Fruit fly (Drosophila melanogaster) whole organism, embryonic: Measurements from ENCODE around the gene CG5968.
A peak's percentile ranks its signal among the peaks of the same experiment; 100 is the strongest.

Experiments used
- Ada2b ChIP-seq: fragments of 200-800 bp; sonication (Bioruptor generic); IDR thresholded peaks from 2 replicates; pipeline ENCODE4 v1.3.6; 2022; ENCODE audit warnings: missing biosample characterization, missing genetic modification characterization
- B-H2 ChIP-seq: fragments of 200-800 bp; sonication (Bioruptor generic); optimal IDR thresholded peaks from 2 replicates; lab custom pipeline; 2018; ENCODE audit warnings: missing biosample characterization, mild to moderate bottlenecking, missing genetic modification characterization
- Bdp1 ChIP-seq: fragments of 200-800 bp; sonication (Bioruptor generic); optimal IDR thresholded peaks from 3 replicates; lab custom pipeline; 2016; ENCODE audit warnings: missing biosample characterization, missing genetic modification characterization
- Blimp-1 ChIP-seq: fragments of 200-800 bp; sonication (Bioruptor generic); optimal IDR thresholded peaks from 3 replicates; lab custom pipeline; 2018; ENCODE audit warnings: missing biosample characterization, missing genetic modification characterization, mild to moderate bottlenecking, moderate library complexity, missing genetic modification reagents
- CG10654 ChIP-seq: fragments of 200-800 bp; sonication (Bioruptor generic); optimal IDR thresholded peaks from 2 replicates; lab custom pipeline; 2016; ENCODE audit warnings: missing biosample characterization, missing genetic modification characterization
- CG11560 ChIP-seq: fragments of 200-800 bp; sonication (Bioruptor generic); IDR thresholded peaks from 3 replicates; pipeline ENCODE4 v1.3.6; 2022; ENCODE audit warnings: missing biosample characterization, missing genetic modification characterization
- CG12104 ChIP-seq: fragments of 200-800 bp; sonication (Bioruptor generic); optimal IDR thresholded peaks from 3 replicates; lab custom pipeline; 2016; ENCODE audit warnings: missing biosample characterization, missing genetic modification characterization
- CG12155 ChIP-seq: fragments of 200-800 bp; sonication (Bioruptor generic); optimal IDR thresholded peaks from 3 replicates; lab custom pipeline; 2016; ENCODE audit warnings: missing biosample characterization, missing genetic modification characterization
- CG13287 ChIP-seq: fragments of 200-800 bp; sonication (Bioruptor generic); IDR thresholded peaks from 2 replicates; pipeline ENCODE4 v1.3.6; 2022; ENCODE audit warnings: missing biosample characterization, missing genetic modification characterization; ENCODE audit not compliant: partially characterized antibody
- CG13624 ChIP-seq: fragments of 200-800 bp; sonication (Bioruptor generic); optimal IDR thresholded peaks from 2 replicates; lab custom pipeline; 2016; ENCODE audit warnings: missing biosample characterization, missing genetic modification characterization
- CG14710 ChIP-seq: fragments of 200-800 bp; sonication (Bioruptor generic); optimal IDR thresholded peaks from 3 replicates; lab custom pipeline; 2019; ENCODE audit warnings: missing biosample characterization, mild to moderate bottlenecking, missing genetic modification characterization, moderate library complexity
- CG15073 ChIP-seq: fragments of 200-800 bp; sonication (Bioruptor generic); optimal IDR thresholded peaks from 2 replicates; lab custom pipeline; 2016; ENCODE audit warnings: missing biosample characterization, missing genetic modification characterization
- CG16779 ChIP-seq: fragments of 200-800 bp; sonication (Bioruptor generic); IDR thresholded peaks from 2 replicates; pipeline ENCODE4 v1.3.6; 2022; ENCODE audit warnings: missing biosample characterization, missing genetic modification characterization
- CG16815 ChIP-seq: fragments of 200-800 bp; sonication (Bioruptor generic); optimal IDR thresholded peaks from 3 replicates; lab custom pipeline; 2017; ENCODE audit warnings: missing biosample characterization, mild to moderate bottlenecking, missing genetic modification characterization
- CG17361 ChIP-seq: fragments of 200-800 bp; sonication (Bioruptor generic); IDR thresholded peaks from 3 replicates; pipeline ENCODE4 v1.3.6; 2022; ENCODE audit warnings: missing biosample characterization, missing genetic modification characterization
- CG17385 ChIP-seq: fragments of 200-800 bp; sonication (Bioruptor generic); optimal IDR thresholded peaks from 3 replicates; lab custom pipeline; 2018; ENCODE audit warnings: missing biosample characterization, mild to moderate bottlenecking, missing genetic modification characterization
- CG2712 ChIP-seq: fragments of 200-800 bp; optimal IDR thresholded peaks from 3 replicates; lab custom pipeline; 2019; ENCODE audit warnings: missing biosample characterization, mild to moderate bottlenecking, missing genetic modification characterization, moderate library complexity
- CG34422 ChIP-seq: fragments of 200-800 bp; sonication (Bioruptor generic); IDR thresholded peaks from 3 replicates; pipeline ENCODE4 v1.3.6; 2022; ENCODE audit warnings: missing biosample characterization, missing genetic modification characterization
- CG4617 ChIP-seq: fragments of 200-800 bp; sonication (Bioruptor generic); optimal IDR thresholded peaks from 3 replicates; lab custom pipeline; 2016; ENCODE audit warnings: missing biosample characterization, missing genetic modification characterization, borderline replicate concordance
- CG6689 ChIP-seq: fragments of 200-800 bp; sonication (Bioruptor generic); IDR thresholded peaks from 2 replicates; pipeline ENCODE4 v1.3.6; 2022; ENCODE audit warnings: missing biosample characterization, missing genetic modification characterization
- CG7372 ChIP-seq: fragments of 200-800 bp; sonication (Bioruptor generic); IDR thresholded peaks from 2 replicates; pipeline ENCODE4 v1.3.6; 2022; ENCODE audit warnings: missing biosample characterization, missing genetic modification characterization
- CG7556 ChIP-seq: fragments of 200-800 bp; sonication (Bioruptor generic); optimal IDR thresholded peaks from 2 replicates; lab custom pipeline; 2017; ENCODE audit warnings: missing biosample characterization, mild to moderate bottlenecking, missing genetic modification characterization
- CG9876 ChIP-seq: fragments of 200-800 bp; sonication (Bioruptor generic); optimal IDR thresholded peaks from 2 replicates; lab custom pipeline; 2016; ENCODE audit warnings: missing biosample characterization, missing genetic modification characterization
- CTCF ChIP-seq: fragments of 200-800 bp; sonication (Bioruptor generic); optimal IDR thresholded peaks from 2 replicates; lab custom pipeline; 2017; ENCODE audit warnings: missing biosample characterization, mild to moderate bottlenecking, missing genetic modification characterization, moderate library complexity
- D ChIP-seq, 2 experiments: fragments of 200-800 bp in 1 of 2; fragments of >200 bp in 1 of 2; sonication (Bioruptor generic) in 1 of 2; optimal IDR thresholded peaks; 2 replicates in 1 of 2; 3 replicates in 1 of 2; lab custom pipeline; 2017; ENCODE audit warnings: mild to moderate bottlenecking in 1 of 2, missing biosample characterization in 1 of 2, missing genetic modification characterization in 1 of 2, missing genetic modification reagents in 1 of 2
- Dbx ChIP-seq: fragments of 200-800 bp; sonication (Bioruptor generic); IDR thresholded peaks from 3 replicates; pipeline ENCODE4 v1.3.6; 2022; ENCODE audit warnings: missing biosample characterization, missing genetic modification characterization
- ERR ChIP-seq: fragments of 200-800 bp; sonication (Bioruptor generic); optimal IDR thresholded peaks from 2 replicates; lab custom pipeline; 2016; ENCODE audit warnings: missing biosample characterization, missing genetic modification characterization
- Fer3 ChIP-seq: fragments of 200-800 bp; sonication (Bioruptor generic); optimal IDR thresholded peaks from 2 replicates; lab custom pipeline; 2018; ENCODE audit warnings: missing biosample characterization, mild to moderate bottlenecking, missing genetic modification characterization, moderate library complexity
- Gsc ChIP-seq: fragments of 200-800 bp; sonication (Bioruptor generic); IDR thresholded peaks from 2 replicates; pipeline ENCODE4 v1.3.6; 2022; ENCODE audit warnings: missing biosample characterization, missing genetic modification characterization
- HmgD ChIP-seq: fragments of 200-800 bp; sonication (Bioruptor generic); optimal IDR thresholded peaks from 3 replicates; lab custom pipeline; 2016; ENCODE audit warnings: missing biosample characterization, missing genetic modification characterization
- Hmr ChIP-seq: fragments of 200-800 bp; sonication (Bioruptor generic); optimal IDR thresholded peaks from 3 replicates; lab custom pipeline; 2017; ENCODE audit warnings: mild to moderate bottlenecking, missing biosample characterization, missing genetic modification reagents, missing genetic modification characterization
- Myb ChIP-seq: fragments of 200-800 bp; sonication (Bioruptor generic); optimal IDR thresholded peaks from 2 replicates; lab custom pipeline; 2016; ENCODE audit warnings: missing biosample characterization, missing genetic modification characterization
- Side ChIP-seq: fragments of 200-800 bp; sonication (Bioruptor generic); optimal IDR thresholded peaks from 2 replicates; lab custom pipeline; 2016; ENCODE audit warnings: missing biosample characterization, missing genetic modification characterization
- Sox100B ChIP-seq: fragments of 200-800 bp; sonication (Bioruptor generic); optimal IDR thresholded peaks from 3 replicates; lab custom pipeline; 2018; ENCODE audit warnings: missing biosample characterization, mild to moderate bottlenecking, missing genetic modification characterization
- Sry-β ChIP-seq: fragments of 200-800 bp; sonication (Bioruptor generic); optimal IDR thresholded peaks from 2 replicates; lab custom pipeline; 2018; ENCODE audit warnings: missing biosample characterization, mild to moderate bottlenecking, missing genetic modification characterization, moderate library complexity
- cg ChIP-seq: fragments of 200-800 bp; sonication (Bioruptor generic); optimal IDR thresholded peaks from 3 replicates; lab custom pipeline; 2019; ENCODE audit warnings: missing biosample characterization, mild to moderate bottlenecking, missing genetic modification characterization, moderate library complexity
- crc ChIP-seq: fragments of 200-800 bp; sonication (Bioruptor generic); optimal IDR thresholded peaks from 2 replicates; lab custom pipeline; 2016; ENCODE audit warnings: missing biosample characterization, missing genetic modification characterization
- croc ChIP-seq: fragments of 200-800 bp; sonication (Bioruptor generic); conservative IDR thresholded peaks from 3 replicates; pipeline ENCODE4 v1.3.6; 2022; ENCODE audit warnings: missing biosample characterization, missing genetic modification characterization
- crol ChIP-seq: fragments of 200-800 bp; sonication (Bioruptor generic); IDR thresholded peaks from 2 replicates; pipeline ENCODE4 v1.3.6; 2022; ENCODE audit warnings: missing biosample characterization, missing genetic modification characterization
- da ChIP-seq: fragments of 200-800 bp; sonication (Bioruptor generic); optimal IDR thresholded peaks from 2 replicates; lab custom pipeline; 2016; ENCODE audit warnings: missing biosample characterization, missing genetic modification characterization
- dimm ChIP-seq: fragments of 200-800 bp; sonication (Bioruptor generic); IDR thresholded peaks from 2 replicates; pipeline ENCODE4 v1.3.6; 2022; ENCODE audit warnings: missing biosample characterization, missing genetic modification characterization
- gcm2 ChIP-seq: fragments of 200-800 bp; sonication (Bioruptor generic); optimal IDR thresholded peaks from 2 replicates; lab custom pipeline; 2016; ENCODE audit warnings: missing biosample characterization, missing genetic modification characterization
- gfzf ChIP-seq: fragments of 200-800 bp; sonication (Bioruptor generic); optimal IDR thresholded peaks from 2 replicates; lab custom pipeline; 2016; ENCODE audit warnings: missing biosample characterization, mild to moderate bottlenecking, missing genetic modification characterization, moderate library complexity
- ind ChIP-seq: fragments of 200-800 bp; sonication (Bioruptor generic); optimal IDR thresholded peaks from 3 replicates; lab custom pipeline; 2016; ENCODE audit warnings: missing biosample characterization, missing genetic modification characterization
- inv ChIP-seq: fragments of 200-800 bp; sonication (Bioruptor generic); IDR thresholded peaks from 2 replicates; pipeline ENCODE4 v1.3.6; 2022; ENCODE audit warnings: missing biosample characterization, missing genetic modification characterization; ENCODE audit not compliant: partially characterized antibody
- org-1 ChIP-seq: fragments of 200-800 bp; sonication (Bioruptor generic); optimal IDR thresholded peaks from 2 replicates; lab custom pipeline; 2017; ENCODE audit warnings: missing biosample characterization, missing genetic modification characterization
- pfk ChIP-seq: fragments of 200-800 bp; sonication (Bioruptor generic); optimal IDR thresholded peaks from 2 replicates; lab custom pipeline; 2018; ENCODE audit warnings: missing biosample characterization, mild to moderate bottlenecking, missing genetic modification characterization, moderate library complexity
- slou ChIP-seq: fragments of 200-800 bp; sonication (Bioruptor generic); optimal IDR thresholded peaks from 3 replicates; lab custom pipeline; 2016; ENCODE audit warnings: missing biosample characterization, missing genetic modification characterization
- sqz ChIP-seq: fragments of 200-800 bp; sonication (Bioruptor generic); optimal IDR thresholded peaks from 3 replicates; lab custom pipeline; 2018; ENCODE audit warnings: missing biosample characterization, mild to moderate bottlenecking, missing genetic modification characterization
- stc ChIP-seq: fragments of 200-800 bp; sonication (Bioruptor generic); IDR thresholded peaks from 2 replicates; pipeline ENCODE4 v1.3.6; 2022; ENCODE audit warnings: missing biosample characterization, missing genetic modification characterization
- stwl ChIP-seq: fragments of 200-800 bp; sonication (Bioruptor generic); optimal IDR thresholded peaks from 3 replicates; lab custom pipeline; 2018; ENCODE audit warnings: missing biosample characterization, mild to moderate bottlenecking, missing genetic modification characterization, moderate library complexity
- tio ChIP-seq: fragments of 200-800 bp; sonication (Bioruptor generic); optimal IDR thresholded peaks from 2 replicates; lab custom pipeline; 2017; ENCODE audit warnings: missing biosample characterization, missing genetic modification characterization, inconsistent platforms

The CG5968 gene

DNA sequence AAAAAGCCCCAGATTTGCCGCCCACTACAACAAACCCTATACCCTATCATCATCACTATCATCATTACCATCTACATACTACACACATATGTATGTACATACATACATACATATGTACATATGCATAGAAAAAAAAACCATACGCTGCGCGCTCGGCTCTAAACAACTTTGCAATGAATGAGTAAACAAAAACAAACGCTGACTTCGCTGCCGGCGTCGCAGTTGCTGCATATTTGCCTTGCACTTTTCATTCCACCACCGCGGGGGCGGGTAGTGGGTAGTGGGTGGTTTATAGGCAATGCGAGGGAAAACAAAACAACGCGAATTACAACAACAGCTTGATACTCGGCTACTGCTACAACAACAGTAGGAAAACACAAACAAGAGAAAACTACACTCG, 26.7 kb downstream of the CG5968 start (continued):
- TF ChIP-seq CG2712 (tag; lab: Kevin White, UChicago): no peak
- no peak for TF ChIP-seq croc (GFP tag; lab: Robert Waterston, UW)
- no peak for TF ChIP-seq CG11560 (tag; lab: Robert Waterston, UW)
- no peak for TF ChIP-seq CG17361 (GFP tag; lab: Robert Waterston, UW)
- TF ChIP-seq CG15073: no peak
- no peak for TF ChIP-seq gfzf (GFP tag; lab: Kevin White, UChicago)
- TF ChIP-seq ind (GFP tag; lab: Kevin White, UChicago): no peak
- TF ChIP-seq Gsc: no peak
- TF ChIP-seq CG12155 (GFP tag; lab: Kevin White, UChicago): no peak
- peak; percentile 70 for TF ChIP-seq sqz (GFP tag; lab: Kevin White, UChicago)
- no peak for TF ChIP-seq CG13624 (GFP tag; lab: Kevin White, UChicago)
- TF ChIP-seq Hmr (GFP tag; lab: Kevin White, UChicago): no peak
- TF ChIP-seq CG16779 (GFP tag; lab: Robert Waterston, UW): peak; percentile 26; the same call in 1 of the 2 replicates
- no peak for TF ChIP-seq dimm (GFP tag; lab: Robert Waterston, UW)
- 0 out of 2 replicates have a peak, but pooled peaks have one; percentile 36 for TF ChIP-seq stc (GFP tag; lab: Robert Waterston, UW)
- no peak for TF ChIP-seq Fer3 (tag; lab: Kevin White, UChicago)
- TF ChIP-seq cg (GFP tag; lab: Kevin White, UChicago): peak; percentile 25
- no peak for TF ChIP-seq CG9876 (GFP tag; lab: Kevin White, UChicago)
- TF ChIP-seq Bdp1 (GFP tag; lab: Kevin White, UChicago): no peak
- TF ChIP-seq Side (GFP tag; lab: Kevin White, UChicago): no peak
- TF ChIP-seq CG34422: no peak
- TF ChIP-seq Sry-β (GFP tag; lab: Kevin White, UChicago): peak; percentile 22
- TF ChIP-seq CG17385 (GFP tag; lab: Kevin White, UChicago): no peak
- peak; percentile 27 for TF ChIP-seq Sox100B (GFP tag; lab: Kevin White, UChicago)
- TF ChIP-seq ERR: no peak
- TF ChIP-seq CG12104 (GFP tag; lab: Kevin White, UChicago): no peak
- TF ChIP-seq inv (GFP tag; lab: Robert Waterston, UW): no peak
- no peak for TF ChIP-seq CG7372 (GFP tag; lab: Robert Waterston, UW)
- peak; percentile 27 for TF ChIP-seq Blimp-1 (GFP tag; lab: Kevin White, UChicago)
- TF ChIP-seq Ada2b (GFP tag; lab: Robert Waterston, UW): no peak
- no peak for TF ChIP-seq crc
- no peak for TF ChIP-seq D (optimal IDR thresholded peaks at IDR 0.05; lab: Kevin White, UChicago)
- no peak for TF ChIP-seq D (GFP tag; optimal IDR thresholded peaks at IDR 0.05; lab: Kevin White, UChicago)
- TF ChIP-seq CG6689 (GFP tag; lab: Robert Waterston, UW): no peak
- TF ChIP-seq pfk (GFP tag; lab: Kevin White, UChicago): no peak
- TF ChIP-seq CG14710 (tag; lab: Kevin White, UChicago): peak; percentile 24
- no peak for TF ChIP-seq gcm2
- TF ChIP-seq tio: no peak
- no peak for TF ChIP-seq Dbx
- peak; percentile 71 for TF ChIP-seq crol (GFP tag; lab: Robert Waterston, UW)
- TF ChIP-seq slou (GFP tag; lab: Kevin White, UChicago): no peak
- TF ChIP-seq stwl (tag; lab: Kevin White, UChicago): no peak
- TF ChIP-seq HmgD (GFP tag; lab: Kevin White, UChicago): no peak
- TF ChIP-seq da (GFP tag; lab: Kevin White, UChicago): no peak
- TF ChIP-seq Myb (GFP tag; lab: Kevin White, UChicago): no peak
- TF ChIP-seq CG4617 (GFP tag; lab: Kevin White, UChicago): no peak
- no peak for TF ChIP-seq CG7556 (GFP tag; lab: Kevin White, UChicago)
- TF ChIP-seq org-1 (GFP tag; lab: Kevin White, UChicago): peak; percentile 12
- TF ChIP-seq B-H2: no peak
- no peak for TF ChIP-seq CTCF (GFP tag; lab: Kevin White, UChicago)
- TF ChIP-seq CG10654 (GFP tag; lab: Kevin White, UChicago): no peak
- TF ChIP-seq CG13287 (GFP tag; lab: Robert Waterston, UW): no peak
- TF ChIP-seq CG16815: no peak
